Fruit fly (Drosophila melanogaster): ENCODE measurements around the gene Cad87A.

Cad87A gene

DNA sequence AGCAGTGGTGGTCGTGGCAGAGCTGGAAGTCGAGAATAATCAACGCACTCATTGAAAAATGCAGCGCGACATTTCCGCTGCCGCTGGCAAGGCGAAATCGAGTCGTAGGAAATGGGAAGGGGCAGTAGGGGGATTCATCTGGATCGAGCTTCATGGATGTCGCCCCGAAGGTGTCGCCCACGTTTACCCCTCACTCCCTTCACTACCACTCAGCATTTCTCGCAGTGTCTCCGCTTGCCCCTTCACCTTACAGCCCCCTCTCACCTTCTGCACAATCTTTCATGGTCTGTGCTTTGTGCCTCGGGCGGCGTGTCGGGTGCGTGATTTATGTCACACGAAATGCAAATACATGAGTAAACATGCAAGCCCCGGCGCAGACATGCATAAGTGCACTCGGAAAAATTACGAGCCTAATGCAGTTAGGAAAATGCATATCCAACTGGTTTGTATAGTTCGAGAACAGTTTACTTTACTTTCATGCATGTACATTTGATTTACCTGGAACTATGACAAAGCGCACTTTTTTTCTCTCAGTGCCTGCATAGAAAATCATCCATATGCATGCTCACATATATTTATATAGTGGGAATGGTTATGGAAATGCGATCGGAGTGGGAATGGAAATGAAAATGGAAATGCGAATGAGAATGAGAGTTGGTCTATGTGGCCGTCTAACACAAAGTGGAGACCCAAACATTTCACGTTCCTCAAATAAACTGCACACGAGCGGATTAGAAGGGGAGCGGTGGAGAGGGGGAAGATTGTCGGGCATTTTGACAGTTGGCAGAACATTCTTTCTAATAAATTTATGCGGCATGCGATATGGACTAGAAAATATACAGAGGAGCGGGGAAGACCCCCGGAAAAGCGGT, 99.3 kb downstream of the Cad87A start (continued):
- peak; percentile 35; the same call in 1 of the 2 replicates for TF ChIP-seq Ravus (GFP tag; IDR thresholded peaks at IDR 0.05)
- no peak for TF ChIP-seq lov (optimal IDR thresholded peaks at IDR 0.05)
- peak; percentile 94 for TF ChIP-seq lov (GFP tag; IDR thresholded peaks at IDR 0.05)
- peak; percentile 58 for TF ChIP-seq cwo (GFP tag; optimal IDR thresholded peaks at IDR 0.05)
- TF ChIP-seq caup (GFP tag; optimal IDR thresholded peaks at IDR 0.05; ENCODE audit: severe bottlenecking): peak; percentile 57
- TF ChIP-seq wor (GFP tag; IDR thresholded peaks at IDR 0.05): peak; percentile 92
- peak; percentile 49 for TF ChIP-seq CG10274 (GFP tag; optimal IDR thresholded peaks at IDR 0.05)
- peak; percentile 58 for TF ChIP-seq CG12155 (GFP tag; optimal IDR thresholded peaks at IDR 0.05)
- TF ChIP-seq Hsf (GFP tag; optimal IDR thresholded peaks at IDR 0.05): peak; percentile 86
- TF ChIP-seq HmgZ (tag; optimal IDR thresholded peaks at IDR 0.05): peak; percentile 55
- TF ChIP-seq eve (GFP tag; optimal IDR thresholded peaks at IDR 0.05): peak in 1 of 2 experiments; percentile 95
- TF ChIP-seq TFAM (GFP tag; optimal IDR thresholded peaks at IDR 0.05): peak; percentile 70
- TF ChIP-seq MTF-1 (GFP tag; optimal IDR thresholded peaks at IDR 0.05; ENCODE audit: borderline replicate concordance): peak; percentile 67
- no peak for TF ChIP-seq al (GFP tag; IDR thresholded peaks at IDR 0.05)
- TF ChIP-seq CG1792 (GFP tag; optimal IDR thresholded peaks at IDR 0.05): peak; percentile 80
- peak; percentile 27 for TF ChIP-seq CG9797 (GFP tag; optimal IDR thresholded peaks at IDR 0.05)
- TF ChIP-seq sens (GFP tag): peak; percentile 99
- no peak for TF ChIP-seq Sin3A (optimal IDR thresholded peaks at IDR 0.05)
- TF ChIP-seq CG32767 (GFP tag; IDR thresholded peaks at IDR 0.05): peak; percentile 83
- peak; percentile 87 for TF ChIP-seq CG6272 (GFP tag; IDR thresholded peaks at IDR 0.05)
- TF ChIP-seq bab2 (GFP tag; optimal IDR thresholded peaks at IDR 0.05): peak; percentile 87
- TF ChIP-seq CG16813 (GFP tag; IDR thresholded peaks at IDR 0.05; ENCODE audit: partially characterized antibody): no peak
- peak; percentile 40 for TF ChIP-seq pros (GFP tag; optimal IDR thresholded peaks at IDR 0.05)
- peak; percentile 93 for TF ChIP-seq slp2 (GFP tag; optimal IDR thresholded peaks at IDR 0.05)
- TF ChIP-seq GATAe (GFP tag; conservative IDR thresholded peaks at IDR 0.05): no peak
- TF ChIP-seq vnd (GFP tag; IDR thresholded peaks at IDR 0.05; ENCODE audit: partially characterized antibody): no peak
- TF ChIP-seq Oaz (GFP tag; IDR thresholded peaks at IDR 0.05): peak; percentile 67
- peak; percentile 93 for TF ChIP-seq CG1529 (GFP tag; optimal IDR thresholded peaks at IDR 0.05)
- no peak for TF ChIP-seq exex (tag; optimal IDR thresholded peaks at IDR 0.05)
- TF ChIP-seq dan (GFP tag; IDR thresholded peaks at IDR 0.05): peak; percentile 57; the same call in 1 of the 2 replicates
- peak; percentile 66 for TF ChIP-seq CG9817 (tag; optimal IDR thresholded peaks at IDR 0.05)
- TF ChIP-seq Max (GFP tag; optimal IDR thresholded peaks at IDR 0.05): peak; percentile 84
- peak; percentile 67 for TF ChIP-seq Dek (tag; optimal IDR thresholded peaks at IDR 0.05)
- peak; percentile 66 for TF ChIP-seq CG15073 (GFP tag; optimal IDR thresholded peaks at IDR 0.05)
- TF ChIP-seq CG13424 (tag; optimal IDR thresholded peaks at IDR 0.05): peak; percentile 89
- peak; percentile 90 for TF ChIP-seq CG12391 (tag; optimal IDR thresholded peaks at IDR 0.05)
- peak; percentile 94 for TF ChIP-seq CG17328 (GFP tag; IDR thresholded peaks at IDR 0.05)
- no peak for TF ChIP-seq Poxn (GFP tag; IDR thresholded peaks at IDR 0.05)
- TF ChIP-seq Lim3 (GFP tag; IDR thresholded peaks at IDR 0.05): peak; percentile 82
- TF ChIP-seq HHEX (GFP tag; optimal IDR thresholded peaks at IDR 0.05): peak; percentile 89
- TF ChIP-seq pfk (GFP tag; optimal IDR thresholded peaks at IDR 0.05): no peak
- peak; percentile 96 for TF ChIP-seq sisA (GFP tag; IDR thresholded peaks at IDR 0.05)
- no peak for TF ChIP-seq Doc2 (GFP tag; IDR thresholded peaks at IDR 0.05)
- peak; percentile 40 for TF ChIP-seq CG6854 (GFP tag; optimal IDR thresholded peaks at IDR 0.05)
- no peak for TF ChIP-seq Scr (GFP tag; IDR thresholded peaks at IDR 0.05; ENCODE audit: partially characterized antibody)
- TF ChIP-seq Fer2 (tag; optimal IDR thresholded peaks at IDR 0.05): peak; percentile 23
- peak; percentile 90; the same call in 2 of the 3 replicates for TF ChIP-seq CG34422 (GFP tag; IDR thresholded peaks at IDR 0.05)
- TF ChIP-seq Vsx1 (GFP tag; optimal IDR thresholded peaks at IDR 0.05): peak; percentile 71
- TF ChIP-seq CG4854 (GFP tag; optimal IDR thresholded peaks at IDR 0.05): peak; percentile 84

Measured in whole organism, embryonic.